Worm (Caenorhabditis elegans) whole organism, L1 larva: ENCODE results near the gene chil-7.

ENCODE experiments used
- lin-15B ChIP-seq: fragments of 150-350 bp; sonication (generic microtip); optimal IDR thresholded peaks from 3 replicates; lab custom pipeline; 2014; ENCODE audit warnings: missing biosample characterization, missing genetic modification characterization
- nhr-28 ChIP-seq: fragments of 150-350 bp; optimal IDR thresholded peaks from 2 replicates; lab custom pipeline; 2014; ENCODE audit warnings: missing biosample characterization, missing genetic modification characterization
- rnt-1 ChIP-seq: sonication (generic microtip); optimal IDR thresholded peaks from 2 replicates; lab custom pipeline; 2016; ENCODE audit warnings: mild to moderate bottlenecking, missing genetic modification characterization, moderate library complexity, missing compliant biosample characterization
- tlp-1 ChIP-seq: fragments of 150-350 bp; optimal IDR thresholded peaks from 2 replicates; lab custom pipeline; 2014; ENCODE audit warnings: missing biosample characterization, missing genetic modification characterization

DNA sequence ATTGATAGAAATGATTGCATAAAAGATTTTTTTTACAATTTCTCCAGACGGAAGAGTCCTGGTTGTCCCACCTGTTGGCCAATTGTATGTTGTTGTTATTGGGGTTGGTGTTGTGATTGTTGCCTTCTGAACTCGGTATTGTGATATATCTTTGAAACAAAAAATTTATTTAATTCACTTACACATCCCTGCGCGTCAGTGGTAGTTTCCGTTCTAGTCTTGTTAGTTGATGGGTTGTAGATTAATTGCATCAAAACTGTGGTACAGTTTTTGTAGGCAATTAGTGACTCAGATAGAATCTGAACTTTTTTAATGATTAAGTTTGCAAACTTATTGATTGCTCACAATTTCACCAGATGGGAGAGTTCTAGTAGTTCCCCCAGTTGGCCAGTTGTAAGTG is 33.5 kb upstream of the chil-7 start:
- TF ChIP-seq nhr-28 (tag; lab: Kevin White, UChicago) = no peak
- TF ChIP-seq rnt-1 (tag; lab: Kevin White, UChicago) = no peak
- TF ChIP-seq lin-15B = no peak
- TF ChIP-seq tlp-1 (tag; lab: Kevin White, UChicago) = no peak
